Fruit fly (Drosophila melanogaster) whole organism, embryonic: ENCODE measurements around the gene pck.

Source experiments
- BEAF-32 ChIP-seq: fragments of 200-800 bp; sonication (Bioruptor generic); optimal IDR thresholded peaks from 3 replicates; lab custom pipeline; 2017; ENCODE audit warnings: missing biosample characterization, missing genetic modification characterization, mild to moderate bottlenecking, moderate library complexity, missing genetic modification reagents
- Blimp-1 ChIP-seq: fragments of 200-800 bp; sonication (Bioruptor generic); optimal IDR thresholded peaks from 3 replicates; lab custom pipeline; 2018; ENCODE audit warnings: missing biosample characterization, missing genetic modification characterization, mild to moderate bottlenecking, moderate library complexity, missing genetic modification reagents
- CG10321 ChIP-seq: fragments of 200-800 bp; sonication (Bioruptor generic); IDR thresholded peaks from 2 replicates; pipeline ENCODE4 v1.3.6; 2022; ENCODE audit warnings: missing biosample characterization, missing genetic modification characterization
- CG10543 ChIP-seq: fragments of 200-800 bp; sonication (Bioruptor generic); optimal IDR thresholded peaks from 3 replicates; lab custom pipeline; 2017; ENCODE audit warnings: missing biosample characterization, mild to moderate bottlenecking, missing genetic modification characterization, moderate library complexity
- CG10654 ChIP-seq: fragments of 200-800 bp; sonication (Bioruptor generic); optimal IDR thresholded peaks from 2 replicates; lab custom pipeline; 2016; ENCODE audit warnings: missing biosample characterization, missing genetic modification characterization
- CG11085 ChIP-seq: fragments of 200-800 bp; sonication (Bioruptor generic); IDR thresholded peaks from 2 replicates; pipeline ENCODE4 v1.3.6; 2022; ENCODE audit warnings: missing biosample characterization, missing genetic modification characterization
- CG11695 ChIP-seq: fragments of 200-800 bp; sonication (Bioruptor generic); IDR thresholded peaks from 3 replicates; pipeline ENCODE4 v1.3.6; 2022; ENCODE audit warnings: missing biosample characterization, missing genetic modification characterization
- CG12942 ChIP-seq: fragments of 200-800 bp; sonication (Bioruptor generic); optimal IDR thresholded peaks from 3 replicates; lab custom pipeline; 2016; ENCODE audit warnings: missing biosample characterization, missing genetic modification characterization
- CG13287 ChIP-seq: fragments of 200-800 bp; sonication (Bioruptor generic); IDR thresholded peaks from 2 replicates; pipeline ENCODE4 v1.3.6; 2022; ENCODE audit warnings: missing biosample characterization, missing genetic modification characterization; ENCODE audit not compliant: partially characterized antibody
- CG1603 ChIP-seq: fragments of 200-800 bp; sonication (Bioruptor generic); optimal IDR thresholded peaks from 2 replicates; lab custom pipeline; 2019; ENCODE audit warnings: missing biosample characterization, mild to moderate bottlenecking, missing genetic modification characterization, moderate library complexity
- CG16863 ChIP-seq: fragments of 200-800 bp; sonication (Bioruptor generic); optimal IDR thresholded peaks from 3 replicates; lab custom pipeline; 2016; ENCODE audit warnings: missing biosample characterization, missing genetic modification characterization
- CG18011 ChIP-seq: fragments of 200-800 bp; sonication (Bioruptor generic); optimal IDR thresholded peaks from 2 replicates; lab custom pipeline; 2017; ENCODE audit warnings: missing biosample characterization, missing genetic modification characterization, mild to moderate bottlenecking, moderate library complexity, missing genotype
- CG2712 ChIP-seq: fragments of 200-800 bp; optimal IDR thresholded peaks from 3 replicates; lab custom pipeline; 2019; ENCODE audit warnings: missing biosample characterization, mild to moderate bottlenecking, missing genetic modification characterization, moderate library complexity
- CG3281 ChIP-seq: fragments of 200-800 bp; sonication (Bioruptor generic); optimal IDR thresholded peaks from 3 replicates; lab custom pipeline; 2017; ENCODE audit warnings: missing biosample characterization, mild to moderate bottlenecking, missing genetic modification characterization
- CG3726 ChIP-seq: fragments of 200-800 bp; sonication (Bioruptor generic); IDR thresholded peaks from 3 replicates; pipeline ENCODE4, ENCODE4 v1.3.6; 2022; ENCODE audit warnings: missing biosample characterization, missing genetic modification characterization
- CG3995 ChIP-seq: fragments of 200-800 bp; sonication (Bioruptor generic); optimal IDR thresholded peaks from 3 replicates; lab custom pipeline; 2016; ENCODE audit warnings: missing biosample characterization, missing genetic modification characterization
- CG4282 ChIP-seq: fragments of 200-800 bp; sonication (Bioruptor generic); optimal IDR thresholded peaks from 2 replicates; lab custom pipeline; 2016; ENCODE audit warnings: missing biosample characterization, missing genetic modification characterization
- CG4424 ChIP-seq: fragments of 200-800 bp; sonication (Bioruptor generic); optimal IDR thresholded peaks from 3 replicates; lab custom pipeline; 2016; ENCODE audit warnings: missing biosample characterization, missing genetic modification characterization
- CG6175 ChIP-seq: fragments of 200-800 bp; sonication (Bioruptor generic); IDR thresholded peaks from 3 replicates; pipeline ENCODE4 v1.3.6; 2022; ENCODE audit warnings: missing biosample characterization, missing genetic modification characterization
- CG6813 ChIP-seq: fragments of 200-800 bp; sonication (Bioruptor generic); optimal IDR thresholded peaks from 2 replicates; lab custom pipeline; 2017; ENCODE audit warnings: missing biosample characterization, missing genetic modification characterization, mild to moderate bottlenecking, moderate library complexity, missing genetic modification reagents
- CG7745 ChIP-seq: fragments of 200-800 bp; sonication (Bioruptor generic); optimal IDR thresholded peaks from 2 replicates; lab custom pipeline; 2018; ENCODE audit warnings: missing biosample characterization, mild to moderate bottlenecking, missing genetic modification characterization, moderate library complexity
- CG7839 ChIP-seq: fragments of 200-800 bp; sonication (Bioruptor generic); optimal IDR thresholded peaks from 3 replicates; lab custom pipeline; 2018; ENCODE audit warnings: missing biosample characterization, mild to moderate bottlenecking, missing genetic modification characterization, moderate library complexity
- CG9817 ChIP-seq: fragments of 200-800 bp; sonication (Bioruptor generic); optimal IDR thresholded peaks from 2 replicates; lab custom pipeline; 2018; ENCODE audit warnings: missing biosample characterization, mild to moderate bottlenecking, missing genetic modification characterization, moderate library complexity
- Dad ChIP-seq: fragments of 200-800 bp; sonication (Bioruptor generic); optimal IDR thresholded peaks from 3 replicates; lab custom pipeline; 2016; ENCODE audit warnings: missing biosample characterization, missing genetic modification characterization
- Dbx ChIP-seq: fragments of 200-800 bp; sonication (Bioruptor generic); IDR thresholded peaks from 3 replicates; pipeline ENCODE4 v1.3.6; 2022; ENCODE audit warnings: missing biosample characterization, missing genetic modification characterization
- Dll ChIP-seq: fragments of 200-800 bp; sonication (Bioruptor generic); IDR thresholded peaks from 4 replicates; pipeline ENCODE4 v1.3.6; 2022; ENCODE audit warnings: missing biosample characterization, missing genetic modification characterization; ENCODE audit not compliant: partially characterized antibody
- ERR ChIP-seq: fragments of 200-800 bp; sonication (Bioruptor generic); optimal IDR thresholded peaks from 2 replicates; lab custom pipeline; 2016; ENCODE audit warnings: missing biosample characterization, missing genetic modification characterization
- Elba2 ChIP-seq: fragments of 200-800 bp; sonication (Bioruptor generic); optimal IDR thresholded peaks from 3 replicates; lab custom pipeline; 2016; ENCODE audit warnings: missing biosample characterization, missing genetic modification characterization
- NFAT ChIP-seq: fragments of 200-800 bp; sonication (Bioruptor generic); IDR thresholded peaks from 2 replicates; pipeline ENCODE4 v1.3.6; 2022; ENCODE audit warnings: missing biosample characterization, missing genetic modification characterization
- Nf-YC ChIP-seq: fragments of 200-800 bp; optimal IDR thresholded peaks from 3 replicates; lab custom pipeline; 2019; ENCODE audit warnings: missing biosample characterization, mild to moderate bottlenecking, missing genetic modification characterization, moderate library complexity
- Optix ChIP-seq: fragments of 200-800 bp; sonication (Bioruptor generic); IDR thresholded peaks from 3 replicates; pipeline ENCODE4 v1.3.6; 2022; ENCODE audit warnings: missing biosample characterization, missing genetic modification characterization
- az2 ChIP-seq: fragments of 200-800 bp; sonication (Bioruptor generic); optimal IDR thresholded peaks from 3 replicates; lab custom pipeline; 2016; ENCODE audit warnings: missing biosample characterization, missing genetic modification characterization
- chinmo ChIP-seq: fragments of 200-800 bp; sonication (Bioruptor generic); IDR thresholded peaks from 4 replicates; pipeline ENCODE4 v1.3.6; 2022; ENCODE audit warnings: missing biosample characterization, missing genetic modification characterization; ENCODE audit not compliant: partially characterized antibody
- crc ChIP-seq: fragments of 200-800 bp; sonication (Bioruptor generic); optimal IDR thresholded peaks from 2 replicates; lab custom pipeline; 2016; ENCODE audit warnings: missing biosample characterization, missing genetic modification characterization
- crol ChIP-seq: fragments of 200-800 bp; sonication (Bioruptor generic); IDR thresholded peaks from 2 replicates; pipeline ENCODE4 v1.3.6; 2022; ENCODE audit warnings: missing biosample characterization, missing genetic modification characterization
- da ChIP-seq: fragments of 200-800 bp; sonication (Bioruptor generic); optimal IDR thresholded peaks from 2 replicates; lab custom pipeline; 2016; ENCODE audit warnings: missing biosample characterization, missing genetic modification characterization
- dpn ChIP-seq, 2 experiments: fragments of 200-800 bp; sonication (Bioruptor generic); optimal IDR thresholded peaks; 3 replicates each; lab custom pipeline; 2016; ENCODE audit warnings: missing biosample characterization in 2 of 2, missing genetic modification characterization in 2 of 2
- fd3F ChIP-seq: fragments of 200-800 bp; sonication (Bioruptor generic); optimal IDR thresholded peaks from 2 replicates; lab custom pipeline; 2018; ENCODE audit warnings: missing biosample characterization, mild to moderate bottlenecking, missing genetic modification characterization, moderate library complexity
- fd96Cb ChIP-seq: fragments of 200-800 bp; sonication (Bioruptor generic); optimal IDR thresholded peaks from 2 replicates; lab custom pipeline; 2018; ENCODE audit warnings: missing biosample characterization, mild to moderate bottlenecking, missing genetic modification characterization, moderate library complexity
- hth ChIP-seq: fragments of >200 bp; optimal IDR thresholded peaks from 2 replicates; lab custom pipeline; 2017; ENCODE audit warnings: inconsistent platforms
- inv ChIP-seq: fragments of 200-800 bp; sonication (Bioruptor generic); IDR thresholded peaks from 2 replicates; pipeline ENCODE4 v1.3.6; 2022; ENCODE audit warnings: missing biosample characterization, missing genetic modification characterization; ENCODE audit not compliant: partially characterized antibody
- mld ChIP-seq: fragments of 200-800 bp; sonication (Bioruptor generic); IDR thresholded peaks from 3 replicates; pipeline ENCODE4 v1.3.6; 2022; ENCODE audit warnings: missing biosample characterization, missing genetic modification characterization; ENCODE audit not compliant: partially characterized antibody
- p53 ChIP-seq: fragments of 200-800 bp; sonication (Bioruptor generic); optimal IDR thresholded peaks from 2 replicates; lab custom pipeline; 2016; ENCODE audit warnings: missing biosample characterization, missing genetic modification characterization
- pb ChIP-seq: fragments of 200-800 bp; sonication (Bioruptor generic); optimal IDR thresholded peaks from 3 replicates; lab custom pipeline; 2016; ENCODE audit warnings: missing biosample characterization, missing genetic modification characterization
- pros ChIP-seq: fragments of 200-800 bp; sonication (Bioruptor generic); optimal IDR thresholded peaks from 3 replicates; lab custom pipeline; 2019; ENCODE audit warnings: missing biosample characterization, mild to moderate bottlenecking, missing genetic modification characterization, moderate library complexity
- sens ChIP-seq: fragments of 200-800 bp; sonication (Bioruptor generic); peaks from one replicate; lab custom pipeline; 2016; ENCODE audit warnings: missing biosample characterization, missing genetic modification characterization
- sens-2 ChIP-seq: fragments of 200-800 bp; sonication (Bioruptor generic); IDR thresholded peaks from 2 replicates; pipeline ENCODE4 v1.3.6; 2022; ENCODE audit warnings: missing biosample characterization, missing genetic modification characterization
- slbo ChIP-seq: fragments of 200-800 bp; sonication (Bioruptor generic); IDR thresholded peaks from 2 replicates; pipeline ENCODE4 v1.3.6; 2022; ENCODE audit warnings: missing biosample characterization, missing genetic modification characterization
- sr ChIP-seq: fragments of 200-800 bp; sonication (Bioruptor generic); IDR thresholded peaks from 3 replicates; pipeline ENCODE4 v1.3.6; 2022; ENCODE audit warnings: missing biosample characterization, missing genetic modification characterization
- z ChIP-seq: fragments of 200-800 bp; sonication (Bioruptor generic); IDR thresholded peaks from 3 replicates; pipeline ENCODE4 v1.3.6; 2022; ENCODE audit warnings: missing biosample characterization, missing genetic modification characterization
- zfh1 ChIP-seq: fragments of 200-800 bp; sonication (Bioruptor generic); IDR thresholded peaks from 3 replicates; pipeline ENCODE4 v1.3.6; 2022; ENCODE audit warnings: missing biosample characterization, missing genetic modification characterization

pck gene

DNA sequence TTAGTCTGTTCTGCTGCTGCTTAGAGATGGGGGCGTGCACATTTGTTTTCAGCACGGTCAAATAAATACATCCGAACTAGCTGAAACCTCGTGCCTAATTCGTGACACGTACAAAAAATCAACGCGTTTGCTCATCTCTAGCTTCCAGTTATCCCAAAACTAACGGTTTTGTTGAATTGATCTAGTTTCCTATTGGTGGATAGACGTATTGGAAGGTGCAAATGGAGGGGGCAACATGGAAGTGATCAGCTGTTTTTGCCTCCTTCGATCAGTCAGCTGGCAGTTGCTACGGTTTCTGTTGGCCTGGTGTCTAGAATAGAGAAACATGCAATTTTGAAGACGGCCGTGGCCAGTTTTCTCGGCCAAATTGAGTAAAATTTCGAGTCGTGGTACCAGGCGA lies 47.2 kb downstream of the pck start (continued):
- peak; percentile 94 for TF ChIP-seq CG13287 (GFP tag; lab: Robert Waterston, UW)
- no peak for TF ChIP-seq sens-2 (GFP tag; lab: Robert Waterston, UW)
- peak; percentile 23 for TF ChIP-seq CG4424
- peak; percentile 34 for TF ChIP-seq az2
- TF ChIP-seq CG7745 (tag; lab: Kevin White, UChicago), result no peak
- TF ChIP-seq Optix (GFP tag; lab: Robert Waterston, UW), result 0 out of 3 replicates have a peak, but pooled peaks have one; percentile 5
- no peak for TF ChIP-seq CG3726 (GFP tag; lab: Robert Waterston, UW)
- TF ChIP-seq Blimp-1 (GFP tag; lab: Kevin White, UChicago), result peak; percentile 22
- no peak for TF ChIP-seq CG10321 (GFP tag; lab: Robert Waterston, UW)
- peak; percentile 97 for TF ChIP-seq Nf-YC
- TF ChIP-seq CG6813 (GFP tag; lab: Kevin White, UChicago), result peak; percentile 42
- no peak for TF ChIP-seq pb (GFP tag; lab: Kevin White, UChicago)
- TF ChIP-seq sr, result no peak
- peak; percentile 7 for TF ChIP-seq fd3F
- TF ChIP-seq Elba2 (GFP tag; lab: Kevin White, UChicago), result peak; percentile 95
- peak; percentile 24 for TF ChIP-seq CG7839 (tag; lab: Kevin White, UChicago)
- TF ChIP-seq NFAT (GFP tag; lab: Robert Waterston, UW), result peak; percentile 63
- TF ChIP-seq CG16863 (GFP tag; lab: Kevin White, UChicago), result peak; percentile 38
- TF ChIP-seq inv, result peak; percentile 86
- TF ChIP-seq CG9817 (tag; lab: Kevin White, UChicago), result peak; percentile 31
- peak; percentile 97 for TF ChIP-seq pros (GFP tag; lab: Kevin White, UChicago)
- no peak for TF ChIP-seq hth
- peak; percentile 40; the same call in 1 of the 2 replicates for TF ChIP-seq crol (GFP tag; lab: Robert Waterston, UW)
- peak; percentile 97 for TF ChIP-seq Dll (GFP tag; lab: Robert Waterston, UW)
- no peak for TF ChIP-seq fd96Cb
- TF ChIP-seq ERR (GFP tag; lab: Kevin White, UChicago), result no peak
- TF ChIP-seq CG10654, result no peak
- no peak for TF ChIP-seq da (GFP tag; lab: Kevin White, UChicago)
- TF ChIP-seq CG11085 (GFP tag; lab: Robert Waterston, UW), result 0 out of 2 replicates have a peak, but pooled peaks have one; percentile 27
- 0 out of 3 replicates have a peak, but pooled peaks have one; percentile 35 for TF ChIP-seq zfh1 (GFP tag; lab: Robert Waterston, UW)
- peak; percentile 89 for TF ChIP-seq mld (GFP tag; lab: Robert Waterston, UW)
- peak; percentile 15 for TF ChIP-seq CG18011 (GFP tag; lab: Kevin White, UChicago)
- TF ChIP-seq CG12942, result peak; percentile 3
- TF ChIP-seq slbo (GFP tag; lab: Robert Waterston, UW), result peak; percentile 62; the same call in 1 of the 2 replicates
- TF ChIP-seq crc (GFP tag; lab: Kevin White, UChicago), result no peak
- peak; percentile 85 for TF ChIP-seq BEAF-32 (GFP tag; lab: Kevin White, UChicago)
- TF ChIP-seq CG4282 (GFP tag; lab: Kevin White, UChicago), result peak; percentile 3
- peak; percentile 49 for TF ChIP-seq CG1603 (tag; lab: Kevin White, UChicago)
- TF ChIP-seq CG3995, result no peak
- TF ChIP-seq z, result no peak
- peak; percentile 4 for TF ChIP-seq CG3281 (GFP tag; lab: Kevin White, UChicago)
- TF ChIP-seq dpn (GFP tag; optimal IDR thresholded peaks at IDR 0.05; lab: Kevin White, UChicago), result peak; percentile 36 to 45
- TF ChIP-seq Dad (GFP tag; lab: Kevin White, UChicago), result peak; percentile 25
- TF ChIP-seq CG10543, result peak; percentile 53
- peak; percentile 40; the same call in 1 of the 3 replicates for TF ChIP-seq Dbx
- TF ChIP-seq sens (GFP tag; lab: Kevin White, UChicago), result peak; percentile 87
- TF ChIP-seq chinmo (GFP tag; lab: Robert Waterston, UW), result peak; percentile 92
- TF ChIP-seq p53 (GFP tag; lab: Kevin White, UChicago), result no peak
- no peak for TF ChIP-seq CG6175 (GFP tag; lab: Robert Waterston, UW)
- TF ChIP-seq CG11695 (GFP tag; lab: Robert Waterston, UW), result 0 out of 3 replicates have a peak, but pooled peaks have one; percentile 15
- TF ChIP-seq CG2712 (tag; lab: Kevin White, UChicago), result peak; percentile 43
